Fruit fly (Drosophila melanogaster) whole organism, pupa: ENCODE data around the gene PIP82.

Experiments
- CG10348 ChIP-seq: fragments of 200-800 bp; sonication (Bioruptor generic); IDR thresholded peaks from 2 replicates; pipeline ENCODE4 v1.3.6; 2022; ENCODE audit warnings: missing biosample characterization, missing genetic modification characterization
- CG12605 ChIP-seq: fragments of 200-800 bp; sonication (Bioruptor generic); IDR thresholded peaks from 2 replicates; pipeline ENCODE4 v1.3.6; 2022; ENCODE audit warnings: missing biosample characterization, missing genetic modification characterization
- CG13204 ChIP-seq: fragments of 200-800 bp; sonication (Bioruptor generic); optimal IDR thresholded peaks from 2 replicates; lab custom pipeline; 2018; ENCODE audit warnings: missing biosample characterization, mild to moderate bottlenecking, missing genetic modification characterization, moderate library complexity
- CG14655 ChIP-seq: fragments of 200-800 bp; sonication (Bioruptor generic); optimal IDR thresholded peaks from 3 replicates; lab custom pipeline; 2017; ENCODE audit warnings: mild to moderate bottlenecking, missing biosample characterization, missing genetic modification reagents, missing genetic modification characterization
- CG15710 ChIP-seq: fragments of 200-800 bp; sonication (Bioruptor generic); optimal IDR thresholded peaks from 2 replicates; lab custom pipeline; 2018; ENCODE audit warnings: missing biosample characterization, mild to moderate bottlenecking, missing genetic modification characterization, moderate library complexity
- CG17806 ChIP-seq: fragments of 200-800 bp; sonication (Bioruptor generic); optimal IDR thresholded peaks from 2 replicates; lab custom pipeline; 2018; ENCODE audit warnings: missing biosample characterization, mild to moderate bottlenecking, missing genetic modification characterization, moderate library complexity
- CG32121 ChIP-seq: fragments of 200-800 bp; sonication (Bioruptor generic); IDR thresholded peaks from 2 replicates; pipeline ENCODE4 v1.3.6; 2022; ENCODE audit warnings: missing biosample characterization, missing genetic modification characterization
- CG34367 ChIP-seq: fragments of 200-800 bp; sonication (Bioruptor generic); optimal IDR thresholded peaks from 2 replicates; lab custom pipeline; 2018; ENCODE audit warnings: missing biosample characterization, mild to moderate bottlenecking, missing genetic modification characterization
- CG4496 ChIP-seq: fragments of 200-800 bp; sonication (Bioruptor generic); IDR thresholded peaks from 3 replicates; pipeline ENCODE4 v1.3.6; 2022; ENCODE audit warnings: missing biosample characterization, missing genetic modification characterization
- CG8159 ChIP-seq: fragments of 200-800 bp; sonication (Bioruptor generic); optimal IDR thresholded peaks from 3 replicates; lab custom pipeline; 2018; ENCODE audit warnings: missing biosample characterization, mild to moderate bottlenecking, missing genetic modification characterization, moderate library complexity
- CG8301 ChIP-seq: fragments of 200-800 bp; sonication (Bioruptor generic); optimal IDR thresholded peaks from 2 replicates; lab custom pipeline; 2018; ENCODE audit warnings: missing biosample characterization, mild to moderate bottlenecking, missing genetic modification characterization
- CG9948 ChIP-seq: fragments of 200-800 bp; sonication (Bioruptor generic); optimal IDR thresholded peaks from 2 replicates; lab custom pipeline; 2018; ENCODE audit warnings: missing biosample characterization, mild to moderate bottlenecking, missing genetic modification characterization, moderate library complexity
- D1 ChIP-seq: fragments of 200-800 bp; sonication (Bioruptor generic); optimal IDR thresholded peaks from 2 replicates; lab custom pipeline; 2018; ENCODE audit warnings: missing biosample characterization, mild to moderate bottlenecking, missing genetic modification characterization, moderate library complexity
- EcR ChIP-seq: fragments of 200-800 bp; sonication (Bioruptor generic); optimal IDR thresholded peaks from 3 replicates; lab custom pipeline; 2019; ENCODE audit warnings: missing biosample characterization, missing genetic modification characterization, mild to moderate bottlenecking, moderate library complexity, missing genetic modification reagents
- Ets98B ChIP-seq: fragments of 200-800 bp; sonication (Bioruptor generic); IDR thresholded peaks from 2 replicates; pipeline ENCODE4 v1.3.6; 2022; ENCODE audit warnings: missing biosample characterization, missing genetic modification characterization
- Pif1A ChIP-seq: fragments of 200-800 bp; sonication (Bioruptor generic); optimal IDR thresholded peaks from 3 replicates; lab custom pipeline; 2016; ENCODE audit warnings: missing biosample characterization, missing genetic modification characterization
- Pif1B ChIP-seq: fragments of 200-800 bp; sonication (Bioruptor generic); optimal IDR thresholded peaks from 3 replicates; lab custom pipeline; 2016; ENCODE audit warnings: missing biosample characterization, missing genetic modification characterization
- Snoo ChIP-seq: fragments of 200-800 bp; sonication (Bioruptor generic); optimal IDR thresholded peaks from 3 replicates; lab custom pipeline; 2017; ENCODE audit warnings: missing biosample characterization, mild to moderate bottlenecking, missing genetic modification characterization, inconsistent platforms
- fd96Ca ChIP-seq: fragments of 200-800 bp; sonication (Bioruptor generic); IDR thresholded peaks from 3 replicates; pipeline ENCODE4 v1.3.6; 2022; ENCODE audit warnings: missing biosample characterization, missing genetic modification characterization
- gl ChIP-seq: fragments of 200-800 bp; sonication (Bioruptor generic); optimal IDR thresholded peaks from 2 replicates; lab custom pipeline; 2018; ENCODE audit warnings: missing biosample characterization, mild to moderate bottlenecking, missing genetic modification characterization
- rn ChIP-seq: fragments of 200-800 bp; sonication (Bioruptor generic); IDR thresholded peaks from 2 replicates; pipeline ENCODE4 v1.3.6; 2022; ENCODE audit warnings: missing biosample characterization, missing genetic modification characterization

PIP82 gene

dm6 chrX:8538182-8538581, 8.7 kb upstream of the PIP82 start:
- TF ChIP-seq CG8301 (tag; lab: Kevin White, UChicago) = peak; percentile 12
- no peak for TF ChIP-seq CG13204 (GFP tag; lab: Kevin White, UChicago)
- peak; percentile 4 for TF ChIP-seq CG14655 (GFP tag; lab: Kevin White, UChicago)
- peak; percentile 50; the same call in 1 of the 3 replicates for TF ChIP-seq CG4496
- no peak for TF ChIP-seq Ets98B (GFP tag; lab: Robert Waterston, UW)
- no peak for TF ChIP-seq fd96Ca (GFP tag; lab: Robert Waterston, UW)
- peak; percentile 26 for TF ChIP-seq CG8159 (tag; lab: Kevin White, UChicago)
- TF ChIP-seq CG32121 (GFP tag; lab: Robert Waterston, UW) = peak; percentile 24; the same call in 1 of the 2 replicates
- TF ChIP-seq D1 (tag; lab: Kevin White, UChicago) = no peak
- TF ChIP-seq Snoo (tag; lab: Kevin White, UChicago) = peak; percentile 7
- TF ChIP-seq CG17806 = no peak
- no peak for TF ChIP-seq CG9948 (tag; lab: Kevin White, UChicago)

dm6 chrX:8536649-8537048, 7.2 kb upstream of the PIP82 start:
- TF ChIP-seq CG4496 (no peak), CG8159 (tag; lab: Kevin White, UChicago) (no peak), CG13204 (GFP tag; lab: Kevin White, UChicago) (no peak), CG15710 (no peak), CG12605 (no peak), fd96Ca (GFP tag; lab: Robert Waterston, UW) (no peak), Ets98B (GFP tag; lab: Robert Waterston, UW) (no peak), CG34367 (no peak), Pif1A (no peak), Pif1B (GFP tag; lab: Kevin White, UChicago) (no peak)

- TF ChIP-seq CG9948 (tag; lab: Kevin White, UChicago) = no peak
- no peak for TF ChIP-seq Pif1A
- TF ChIP-seq rn (GFP tag; lab: Robert Waterston, UW) = no peak
- peak; percentile 42; the same call in 1 of the 2 replicates for TF ChIP-seq Ets98B (GFP tag; lab: Robert Waterston, UW)
- TF ChIP-seq CG15710 = no peak
- TF ChIP-seq CG8301 (tag; lab: Kevin White, UChicago) = no peak
- TF ChIP-seq CG32121 (GFP tag; lab: Robert Waterston, UW) = peak; percentile 61; the same call in 1 of the 2 replicates
- peak; percentile 9; the same call in 1 of the 2 replicates for TF ChIP-seq CG12605
- TF ChIP-seq CG34367 = no peak
Observed at dm6 chrX:8534734-8535133, 5.2 kb upstream of the PIP82 start.

dm6 chrX:8534321-8534661, 4.8 kb upstream of the PIP82 start:
- TF ChIP-seq CG17806 (no peak), CG9948 (tag; lab: Kevin White, UChicago) (no peak)

- no peak for TF ChIP-seq CG9948 (tag; lab: Kevin White, UChicago)
- no peak for TF ChIP-seq CG10348 (GFP tag; lab: Robert Waterston, UW)
- no peak for TF ChIP-seq CG15710
- peak; percentile 3 for TF ChIP-seq CG17806
- TF ChIP-seq CG4496 = peak; percentile 91
- peak; percentile 67 for TF ChIP-seq CG12605
- peak; percentile 1 for TF ChIP-seq Pif1A
- TF ChIP-seq rn (GFP tag; lab: Robert Waterston, UW) = peak; percentile 72; the same call in 1 of the 2 replicates
- TF ChIP-seq CG8159 (tag; lab: Kevin White, UChicago) = no peak
- peak; percentile 17; the same call in 1 of the 3 replicates for TF ChIP-seq fd96Ca (GFP tag; lab: Robert Waterston, UW)
- TF ChIP-seq CG13204 (GFP tag; lab: Kevin White, UChicago) = no peak
- peak; percentile 92 for TF ChIP-seq CG32121 (GFP tag; lab: Robert Waterston, UW)
- TF ChIP-seq Snoo (tag; lab: Kevin White, UChicago) = no peak
- TF ChIP-seq Pif1B (GFP tag; lab: Kevin White, UChicago) = no peak
- TF ChIP-seq Ets98B (GFP tag; lab: Robert Waterston, UW) = peak; percentile 90
- TF ChIP-seq EcR (GFP tag; lab: Kevin White, UChicago) = no peak
- TF ChIP-seq D1 (tag; lab: Kevin White, UChicago) = no peak
- TF ChIP-seq CG8301 (tag; lab: Kevin White, UChicago) = peak; percentile 74
- peak; percentile 72 for TF ChIP-seq CG14655 (GFP tag; lab: Kevin White, UChicago)
- no peak for TF ChIP-seq CG34367
- TF ChIP-seq gl = no peak
- TF ChIP-seq, all 21 proteins: peak for 10
Observed at dm6 chrX:8533589-8534320, 4.3 kb upstream of the PIP82 start.

dm6 chrX:8531775-8532174, 2.3 kb upstream of the PIP82 start:
- TF ChIP-seq Ets98B (GFP tag; lab: Robert Waterston, UW) = peak; percentile 13; the same call in 1 of the 2 replicates
- no peak for TF ChIP-seq EcR (GFP tag; lab: Kevin White, UChicago)
